Fruit fly (Drosophila melanogaster) whole organism, wandering third instar larva: ENCODE data around the gene Phae2.
A peak's percentile ranks its signal among the peaks of the same experiment; 100 is the strongest.

Experiments
- Abd-B ChIP-seq: fragments of >200 bp; optimal IDR thresholded peaks from 2 replicates; lab custom pipeline; 2017; ENCODE audit warnings: missing biosample characterization, missing genetic modification characterization
- CG32264 ChIP-seq: fragments of 200-800 bp; sonication (Bioruptor generic); optimal IDR thresholded peaks from 2 replicates; lab custom pipeline; 2016; ENCODE audit warnings: missing biosample characterization, missing genetic modification characterization
- Dfd ChIP-seq: fragments of >200 bp; optimal IDR thresholded peaks from 2 replicates; lab custom pipeline; 2017; ENCODE audit warnings: missing biosample characterization, missing genetic modification characterization
- Dif ChIP-seq: fragments of 200-275, 200-300 bp; sonication (Bioruptor generic); optimal IDR thresholded peaks from 2 replicates; lab custom pipeline; 2018; ENCODE audit warnings: missing biosample characterization, missing genetic modification characterization; ENCODE audit not compliant: partially characterized antibody
- GATAd ChIP-seq: sonication (Bioruptor generic); optimal IDR thresholded peaks from 2 replicates; lab custom pipeline; 2016; ENCODE audit warnings: missing biosample characterization, missing genetic modification characterization
- HLH106 ChIP-seq: fragments of 200-800 bp; optimal IDR thresholded peaks from 3 replicates; lab custom pipeline; 2019; ENCODE audit warnings: missing biosample characterization, mild to moderate bottlenecking, missing genetic modification characterization, moderate library complexity
- Hnf4 ChIP-seq: fragments of 200-800 bp; sonication (Bioruptor generic); optimal IDR thresholded peaks from 2 replicates; lab custom pipeline; 2016; ENCODE audit warnings: missing biosample characterization, mild to moderate bottlenecking, missing genetic modification characterization
- Hr83 ChIP-seq: fragments of 200-300 bp; sonication (Bioruptor generic); optimal IDR thresholded peaks from 2 replicates; lab custom pipeline; 2016; ENCODE audit warnings: missing biosample characterization, mild to moderate bottlenecking, missing genetic modification characterization, moderate library complexity; ENCODE audit not compliant: poor library complexity, severe bottlenecking
- Jra ChIP-seq: sonication (Bioruptor generic); optimal IDR thresholded peaks from 2 replicates; lab custom pipeline; 2016; ENCODE audit warnings: missing biosample characterization, missing genetic modification characterization
- Myc ChIP-seq: fragments of >200 bp; optimal IDR thresholded peaks from 2 replicates; lab custom pipeline; 2017
- OdsH ChIP-seq: fragments of 200-800 bp; sonication (Bioruptor generic); optimal IDR thresholded peaks from 2 replicates; lab custom pipeline; 2016; ENCODE audit warnings: missing biosample characterization, mild to moderate bottlenecking, missing genetic modification characterization
- Rel ChIP-seq, 2 experiments: fragments of 200-800 bp; sonication (Bioruptor generic) in 1 of 2; optimal IDR thresholded peaks; 2 replicates in 1 of 2; 3 replicates in 1 of 2; lab custom pipeline; 2016 to 2019; ENCODE audit warnings: mild to moderate bottlenecking in 2 of 2, missing biosample characterization in 2 of 2, missing genetic modification characterization in 2 of 2, moderate library complexity in 1 of 2
- Sp1 ChIP-seq: fragments of 200-800 bp; sonication (Bioruptor generic); optimal IDR thresholded peaks from 3 replicates; lab custom pipeline; 2019; ENCODE audit warnings: missing biosample characterization, mild to moderate bottlenecking, missing genetic modification characterization, moderate library complexity
- br ChIP-seq: fragments of 200-800 bp; sonication (Bioruptor generic); optimal IDR thresholded peaks from 2 replicates; lab custom pipeline; 2016; ENCODE audit warnings: missing biosample characterization, missing genetic modification characterization
- brk ChIP-seq: fragments of 200-800 bp; sonication (Bioruptor generic); optimal IDR thresholded peaks from 2 replicates; lab custom pipeline; 2016; ENCODE audit warnings: missing biosample characterization, mild to moderate bottlenecking, missing genetic modification characterization
- ey ChIP-seq: fragments of 200-800 bp; sonication (Bioruptor generic); optimal IDR thresholded peaks from 2 replicates; lab custom pipeline; 2016; ENCODE audit warnings: missing biosample characterization, missing genetic modification characterization
- foxo ChIP-seq, 2 experiments: fragments of 200-800 bp; sonication (Bioruptor generic); optimal IDR thresholded peaks; 2 replicates in 1 of 2; 3 replicates in 1 of 2; lab custom pipeline; 2016 to 2017; ENCODE audit warnings: missing biosample characterization in 2 of 2, missing genetic modification characterization in 2 of 2
- fru ChIP-seq: fragments of 200-800 bp; sonication (Bioruptor generic); optimal IDR thresholded peaks from 3 replicates; lab custom pipeline; 2016; ENCODE audit warnings: missing biosample characterization, mild to moderate bottlenecking, missing genetic modification characterization
- h ChIP-seq: fragments of 200-800 bp; sonication (Bioruptor generic); optimal IDR thresholded peaks from 3 replicates; lab custom pipeline; 2016; ENCODE audit warnings: missing biosample characterization, mild to moderate bottlenecking, missing genetic modification characterization
- jim ChIP-seq: fragments of 175-275, 200-325 bp; sonication (Bioruptor generic); optimal IDR thresholded peaks from 2 replicates; lab custom pipeline; 2016; ENCODE audit warnings: missing biosample characterization, mild to moderate bottlenecking, missing genetic modification characterization
- lola ChIP-seq: fragments of >200 bp; optimal IDR thresholded peaks from 2 replicates; lab custom pipeline; 2017; ENCODE audit warnings: missing biosample characterization, missing genetic modification characterization
- pan ChIP-seq: fragments of >200 bp; optimal IDR thresholded peaks from 2 replicates; lab custom pipeline; 2017
- psq ChIP-seq: fragments of 200-800 bp; sonication (Bioruptor generic); optimal IDR thresholded peaks from 3 replicates; lab custom pipeline; 2017; ENCODE audit warnings: missing biosample characterization, mild to moderate bottlenecking, missing genetic modification characterization, moderate library complexity
- rgr ChIP-seq: fragments of 200-800 bp; sonication (Bioruptor generic); optimal IDR thresholded peaks from 3 replicates; lab custom pipeline; 2016; ENCODE audit warnings: missing biosample characterization, mild to moderate bottlenecking, missing genetic modification characterization
- tai ChIP-seq: sonication (Bioruptor generic); optimal IDR thresholded peaks from 2 replicates; lab custom pipeline; 2016; ENCODE audit warnings: missing biosample characterization, missing genetic modification characterization
- usp ChIP-seq: fragments of >200 bp; optimal IDR thresholded peaks from 2 replicates; lab custom pipeline; 2017; ENCODE audit warnings: missing biosample characterization, missing genetic modification characterization
- woc ChIP-seq: sonication (Bioruptor generic); optimal IDR thresholded peaks from 2 replicates; lab custom pipeline; 2016; ENCODE audit warnings: missing biosample characterization, mild to moderate bottlenecking, missing genetic modification characterization

Phae2 gene

dm6 chr2L:12108779-12109564 lies 1.9 kb upstream of the Phae2 start, which contains the start of the genes Rab6 and Phae1:
Rab6 (minus strand) TSS chr2L:12109116.
Phae1 (plus strand) TSS chr2L:12109417.
- TF ChIP-seq Sp1 (GFP tag; lab: Kevin White, UChicago) (peak; percentile 28), Rel (GFP tag; optimal IDR thresholded peaks at IDR 0.05; lab: Kevin White, UChicago) (no peak), Rel (tag; optimal IDR thresholded peaks at IDR 0.05; lab: Kevin White, UChicago) (peak; percentile 54), jim (GFP tag; lab: Kevin White, UChicago) (no peak), Jra (GFP tag; lab: Kevin White, UChicago) (peak; percentile 46), h (GFP tag; lab: Kevin White, UChicago) (peak; percentile 34)
- TF ChIP-seq, all 38 proteins: peak for 4

- TF ChIP-seq Sp1 (GFP tag; lab: Kevin White, UChicago) (peak; percentile 47), rgr (peak; percentile 12), Hr83 (GFP tag; lab: Kevin White, UChicago) (no peak), Myc (lab: Kevin White, UChicago) (peak; percentile 12), woc (GFP tag; lab: Kevin White, UChicago) (peak; percentile 87), br (GFP tag; lab: Kevin White, UChicago) (peak; percentile 56), Dif (GFP tag; lab: Kevin White, UChicago) (no peak), ey (GFP tag; lab: Kevin White, UChicago) (peak; percentile 51), HLH106 (tag; lab: Kevin White, UChicago) (peak; percentile 47), Hnf4 (GFP tag; lab: Kevin White, UChicago) (peak; percentile 39), foxo (GFP tag; optimal IDR thresholded peaks at IDR 0.05; lab: Kevin White, UChicago) (peak in 1 of 2 experiments; percentile 21), fru (peak; percentile 87), pan (lab: Kevin White, UChicago) (no peak), h (GFP tag; lab: Kevin White, UChicago) (peak; percentile 45), brk (GFP tag; lab: Kevin White, UChicago) (no peak), OdsH (GFP tag; lab: Kevin White, UChicago) (peak; percentile 49), psq (GFP tag; lab: Kevin White, UChicago) (peak; percentile 46)
These were observed 2.1 kb downstream of the Phae2 start for dm6 chr2L:12112943-12113557.

dm6 chr2L:12114159-12114558 lies 3.2 kb downstream of the Phae2 start, which contains the start of gene CG17211:
CG17211 (plus strand) TSS chr2L:12114360.
- no peak for TF ChIP-seq tai (GFP tag; lab: Kevin White, UChicago)
- TF ChIP-seq usp, result no peak
- no peak for TF ChIP-seq Abd-B (GFP tag; lab: Kevin White, UChicago)
- TF ChIP-seq Hr83 (GFP tag; lab: Kevin White, UChicago), result no peak
- no peak for TF ChIP-seq Sp1 (GFP tag; lab: Kevin White, UChicago)
- TF ChIP-seq GATAd (GFP tag; lab: Kevin White, UChicago), result no peak
- TF ChIP-seq Dif (GFP tag; lab: Kevin White, UChicago), result no peak

dm6 chr2L:12115809-12116208 lies 4.9 kb downstream of the Phae2 start:
- TF ChIP-seq jim (GFP tag; lab: Kevin White, UChicago) (no peak), usp (no peak), Jra (GFP tag; lab: Kevin White, UChicago) (no peak), rgr (no peak), Dfd (GFP tag; lab: Kevin White, UChicago) (no peak), psq (GFP tag; lab: Kevin White, UChicago) (no peak), CG32264 (GFP tag; lab: Kevin White, UChicago) (no peak), Rel (GFP tag; optimal IDR thresholded peaks at IDR 0.05; lab: Kevin White, UChicago) (no peak), Rel (tag; optimal IDR thresholded peaks at IDR 0.05; lab: Kevin White, UChicago) (no peak), lola (no peak)

- TF ChIP-seq foxo (GFP tag; optimal IDR thresholded peaks at IDR 0.05; lab: Kevin White, UChicago) (peak in 1 of 2 experiments; percentile 4), tai (GFP tag; lab: Kevin White, UChicago) (no peak), ey (GFP tag; lab: Kevin White, UChicago) (no peak)
These were observed 9.1 kb downstream of the Phae2 start for dm6 chr2L:12120000-12120399.
